Worm (Caenorhabditis elegans) whole organism, L1 larva: ENCODE measurements around the gene pat-4.

ENCODE experiments used
- C16A3.4 ChIP-seq: fragments of 150-350 bp; optimal IDR thresholded peaks from 2 replicates; lab custom pipeline; 2014; ENCODE audit warnings: missing biosample characterization, missing genetic modification characterization
- blmp-1 ChIP-seq: fragments of 150-350 bp; optimal IDR thresholded peaks from 2 replicates; lab custom pipeline; 2014; ENCODE audit warnings: missing biosample characterization, missing genetic modification characterization
- ceh-63 ChIP-seq: fragments of 200-800 bp; sonication (Bioruptor generic); optimal IDR thresholded peaks from 2 replicates; lab custom pipeline; 2018; ENCODE audit warnings: mild to moderate bottlenecking, missing genetic modification characterization, missing compliant biosample characterization
- ceh-8 ChIP-seq: fragments of 200-800 bp; sonication (Bioruptor generic); optimal IDR thresholded peaks from 2 replicates; lab custom pipeline; 2018; ENCODE audit warnings: mild to moderate bottlenecking, missing genetic modification characterization, moderate library complexity, missing compliant biosample characterization
- ceh-82 ChIP-seq, 3 experiments: fragments of 150-350 bp in 1 of 3; sonication (generic microtip) in 2 of 3; optimal IDR thresholded peaks; 2 replicates each; lab custom pipeline; 2014 to 2017; ENCODE audit warnings: missing biosample characterization in 3 of 3, missing genetic modification characterization in 3 of 3
- dsc-1 ChIP-seq: sonication (generic microtip); optimal IDR thresholded peaks from 2 replicates; lab custom pipeline; 2016; ENCODE audit warnings: mild to moderate bottlenecking, missing genetic modification characterization, missing compliant biosample characterization
- efl-1 ChIP-seq, 4 experiments: fragments of 150-350 bp; optimal IDR thresholded peaks in 3 of 4; peaks in 1 of 4; 1 replicate in 1 of 4; 2 replicates in 3 of 4; lab custom pipeline; 2014; ENCODE audit warnings: missing biosample characterization in 2 of 4, missing genetic modification characterization in 2 of 4, missing genetic modification reagents in 2 of 4
- egl-13 ChIP-seq: sonication (generic microtip); optimal IDR thresholded peaks from 2 replicates; lab custom pipeline; 2016; ENCODE audit warnings: missing genotype, missing genetic modification reagents, missing genetic modification characterization, missing compliant biosample characterization
- egl-27 ChIP-seq, 2 experiments: fragments of 150-350 bp in 1 of 2; sonication (generic microtip); optimal IDR thresholded peaks; 3 replicates each; lab custom pipeline; 2017 to 2018; ENCODE audit warnings: missing biosample characterization in 2 of 2, missing genetic modification characterization in 2 of 2, missing genetic modification reagents in 2 of 2
- elt-2 ChIP-seq: sonication (generic microtip); optimal IDR thresholded peaks from 2 replicates; lab custom pipeline; 2016; ENCODE audit warnings: missing genetic modification characterization, mild to moderate bottlenecking, inconsistent platforms, missing compliant biosample characterization, missing genetic modification reagents
- elt-3 ChIP-seq, 6 experiments: fragments of 150-350 bp in 1 of 6; sonication (generic microtip); optimal IDR thresholded peaks; 2 replicates each; lab custom pipeline; 2017 to 2018; ENCODE audit warnings: missing biosample characterization in 6 of 6, missing genetic modification characterization in 6 of 6, inconsistent platforms in 1 of 6
- mep-1 ChIP-seq: fragments of 150-350 bp; optimal IDR thresholded peaks from 2 replicates; lab custom pipeline; 2014; ENCODE audit warnings: missing biosample characterization, missing genetic modification characterization
- nhr-12 ChIP-seq: sonication (generic microtip); optimal IDR thresholded peaks from 2 replicates; lab custom pipeline; 2017; ENCODE audit warnings: missing biosample characterization, missing genetic modification characterization
- nhr-19 ChIP-seq: fragments of 200-800 bp; sonication (Bioruptor generic); conservative IDR thresholded peaks from 2 replicates; pipeline ENCODE4 v1.3.6; 2022; ENCODE audit warnings: missing genetic modification characterization, missing compliant biosample characterization
- nhr-237 ChIP-seq: fragments of 150-350 bp; optimal IDR thresholded peaks from 2 replicates; lab custom pipeline; 2014; ENCODE audit warnings: missing biosample characterization, missing genetic modification characterization
- nhr-28 ChIP-seq: fragments of 150-350 bp; optimal IDR thresholded peaks from 2 replicates; lab custom pipeline; 2014; ENCODE audit warnings: missing biosample characterization, missing genetic modification characterization
- nhr-47 ChIP-seq: sonication (generic microtip); optimal IDR thresholded peaks from 2 replicates; lab custom pipeline; 2016; ENCODE audit warnings: mild to moderate bottlenecking, missing genetic modification characterization, moderate library complexity, missing compliant biosample characterization
- nhr-84 ChIP-seq: sonication (generic microtip); optimal IDR thresholded peaks from 2 replicates; lab custom pipeline; 2017; ENCODE audit warnings: missing biosample characterization, missing genetic modification characterization
- snu-23 ChIP-seq: sonication (generic microtip); optimal IDR thresholded peaks from 2 replicates; lab custom pipeline; 2016; ENCODE audit warnings: missing genetic modification characterization, missing compliant biosample characterization
- sox-4 ChIP-seq: sonication (generic microtip); optimal IDR thresholded peaks from 2 replicates; lab custom pipeline; 2016; ENCODE audit warnings: missing genetic modification characterization, missing compliant biosample characterization
- sptf-1 ChIP-seq: fragments of 150-350 bp; optimal IDR thresholded peaks from 2 replicates; lab custom pipeline; 2014; ENCODE audit warnings: missing biosample characterization, missing genetic modification characterization
- xbp-1 ChIP-seq: sonication (generic microtip); optimal IDR thresholded peaks from 2 replicates; lab custom pipeline; 2016; ENCODE audit warnings: missing genetic modification characterization, missing compliant biosample characterization
- zip-4 ChIP-seq: fragments of 200-800 bp; sonication (Bioruptor generic); optimal IDR thresholded peaks from 2 replicates; lab custom pipeline; 2018; ENCODE audit warnings: mild to moderate bottlenecking, missing genetic modification characterization, moderate library complexity, missing compliant biosample characterization

Gene pat-4

ce11 chrIII:42725-43124 lies 51.9 kb downstream of the pat-4 start:
- TF ChIP-seq elt-2 (tag; lab: Kevin White, UChicago): no peak
- no peak for TF ChIP-seq efl-1 (optimal IDR thresholded peaks at IDR 0.05; lab: Kevin White, UChicago)
- TF ChIP-seq efl-1 (GFP tag; optimal IDR thresholded peaks at IDR 0.05 in 1 of 2; lab: Kevin White, UChicago): peak in 1 of 2 experiments; percentile 23
- no peak for TF ChIP-seq nhr-47 (tag; lab: Kevin White, UChicago)
- no peak for TF ChIP-seq sox-4 (tag; lab: Kevin White, UChicago)

- TF ChIP-seq egl-27 (tag; optimal IDR thresholded peaks at IDR 0.05; lab: Kevin White, UChicago) (no peak), efl-1 (optimal IDR thresholded peaks at IDR 0.05; lab: Kevin White, UChicago) (no peak), efl-1 (GFP tag; optimal IDR thresholded peaks at IDR 0.05 in 1 of 2; lab: Kevin White, UChicago) (peak in 1 of 2 experiments; percentile 65)
Measured at ce11 chrIII:41484-41883, 53.1 kb downstream of the pat-4 start.

ce11 chrIII:40580-41113 lies 54.0 kb downstream of the pat-4 start, which contains the start of gene col-88:
TSS of gene col-88 (plus strand) at chrIII:41063.
- no peak for TF ChIP-seq dsc-1
- no peak for TF ChIP-seq nhr-28
- no peak for TF ChIP-seq ceh-63 (GFP tag; lab: Kevin White, UChicago)
- no peak for TF ChIP-seq egl-13 (tag; lab: Kevin White, UChicago)
- TF ChIP-seq mep-1: no peak
- peak; percentile 97 for TF ChIP-seq blmp-1
- TF ChIP-seq sptf-1 (tag; lab: Kevin White, UChicago): no peak
- no peak for TF ChIP-seq nhr-19 (GFP tag; lab: Robert Waterston, UW)
- TF ChIP-seq ceh-82 (tag; optimal IDR thresholded peaks at IDR 0.05; lab: Kevin White, UChicago): no peak
- TF ChIP-seq xbp-1 (tag; lab: Kevin White, UChicago): no peak
- TF ChIP-seq snu-23 (GFP tag; lab: Kevin White, UChicago): no peak
- no peak for TF ChIP-seq nhr-12
- TF ChIP-seq nhr-84 (tag; lab: Kevin White, UChicago): no peak
- no peak for TF ChIP-seq ceh-8 (GFP tag; lab: Kevin White, UChicago)
- TF ChIP-seq elt-3 (tag; optimal IDR thresholded peaks at IDR 0.05; lab: Kevin White, UChicago): peak in 1 of 6 experiments; percentile 54
- no peak for TF ChIP-seq zip-4
- no peak for TF ChIP-seq nhr-237 (tag; lab: Kevin White, UChicago)

ce11 chrIII:39516-39915 lies 55.1 kb downstream of the pat-4 start:
- TF ChIP-seq blmp-1: peak; percentile 30
- no peak for TF ChIP-seq C16A3.4 (tag; lab: Kevin White, UChicago)
